Worm (Caenorhabditis elegans): ENCODE measurements around the gene T01D1.3.

- TF ChIP-seq sox-4 (tag; optimal IDR thresholded peaks at IDR 0.05) (no peak), nhr-237 (tag; optimal IDR thresholded peaks at IDR 0.05) (no peak), lsy-2 (tag; optimal IDR thresholded peaks at IDR 0.05) (no peak), elt-2 (tag; optimal IDR thresholded peaks at IDR 0.05) (no peak), unc-62 (GFP tag; optimal IDR thresholded peaks at IDR 0.05) (no peak)
Observed at ce11 chrII:196685-197084, 20.9 kb upstream of the T01D1.3 start, which contains the start of gene chs-2.

Measured in whole organism, L1 larva.